Fruit fly (Drosophila melanogaster): Measurements from ENCODE around the gene Polr2I.

DNA sequence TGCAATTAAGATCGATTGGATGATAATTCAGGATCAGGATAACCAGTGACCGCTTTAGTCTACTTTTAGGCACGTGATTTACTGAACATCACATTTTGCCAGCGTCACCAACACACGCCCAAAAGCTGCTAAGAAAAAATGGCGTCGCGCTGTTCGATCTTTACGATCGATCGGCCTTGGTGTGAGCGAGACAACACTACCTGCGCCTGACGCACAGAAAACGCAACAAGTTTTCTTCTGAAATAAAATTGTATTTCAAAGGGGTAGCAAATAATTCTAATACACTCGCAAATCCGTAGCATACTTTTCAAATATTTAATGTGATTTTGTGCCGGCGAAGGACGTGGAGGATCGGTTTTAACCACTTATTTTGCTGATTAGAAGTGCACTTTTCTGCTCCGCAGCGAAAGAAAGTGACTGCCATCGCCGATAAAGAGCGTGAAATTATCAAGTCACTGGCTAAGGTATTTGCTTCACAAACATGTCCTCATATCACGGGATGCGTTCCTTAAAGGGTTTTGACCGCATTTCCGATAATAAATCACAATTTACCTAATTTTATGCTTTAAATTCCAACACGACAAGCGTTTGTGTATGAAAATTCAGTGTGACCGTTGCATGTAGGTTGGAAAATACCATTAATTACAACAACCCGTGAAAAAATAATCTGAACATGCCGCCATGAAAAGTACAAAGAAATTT is 766 bp upstream of the Polr2I start:
- no peak for TF ChIP-seq CG1620 (GFP tag; optimal IDR thresholded peaks at IDR 0.05)
- TF ChIP-seq tj (GFP tag; optimal IDR thresholded peaks at IDR 0.05), result no peak
- TF ChIP-seq toe (GFP tag; optimal IDR thresholded peaks at IDR 0.05), result no peak
- no peak for TF ChIP-seq Crg-1 (GFP tag; optimal IDR thresholded peaks at IDR 0.05)
- no peak for TF ChIP-seq Hr96 (GFP tag; optimal IDR thresholded peaks at IDR 0.05)
- no peak for TF ChIP-seq ovo (GFP tag; optimal IDR thresholded peaks at IDR 0.05)
- no peak for TF ChIP-seq CG5204 (GFP tag; optimal IDR thresholded peaks at IDR 0.05)
- no peak for TF ChIP-seq CG14711 (tag; optimal IDR thresholded peaks at IDR 0.05)
- TF ChIP-seq Mnt (GFP tag; optimal IDR thresholded peaks at IDR 0.05), result no peak
- TF ChIP-seq CG7101 (tag; optimal IDR thresholded peaks at IDR 0.05), result no peak
- peak; percentile 46 for TF ChIP-seq pad (GFP tag; optimal IDR thresholded peaks at IDR 0.05)
- TF ChIP-seq cnc (optimal IDR thresholded peaks at IDR 0.05), result peak; percentile 11 to 53
- TF ChIP-seq bab1 (GFP tag; optimal IDR thresholded peaks at IDR 0.05), result no peak
- no peak for TF ChIP-seq CG11617 (GFP tag; optimal IDR thresholded peaks at IDR 0.05)

Measured in whole organism, adult.